Fruit fly (Drosophila melanogaster): ENCODE data around the gene Adgf-B.

Adgf-B gene

dm6 chr3L:17750488-17750887, at the start of gene Adgf-B:
Adgf-B (minus strand) TSS chr3L:17750588.
- no peak for TF ChIP-seq lz (GFP tag; optimal IDR thresholded peaks at IDR 0.05)
- no peak for TF ChIP-seq svp (GFP tag)
- no peak for TF ChIP-seq CG7368 (GFP tag; optimal IDR thresholded peaks at IDR 0.05)
- TF ChIP-seq ss (GFP tag; optimal IDR thresholded peaks at IDR 0.05), result no peak
- TF ChIP-seq Smox (GFP tag; optimal IDR thresholded peaks at IDR 0.05), result no peak
- no peak for TF ChIP-seq OdsH (GFP tag; optimal IDR thresholded peaks at IDR 0.05)
- TF ChIP-seq Lpt (GFP tag; optimal IDR thresholded peaks at IDR 0.05), result no peak
- no peak for TF ChIP-seq Sox15 (GFP tag; optimal IDR thresholded peaks at IDR 0.05)
- no peak for TF ChIP-seq CG3032 (tag; optimal IDR thresholded peaks at IDR 0.05)
- TF ChIP-seq Ets96B (tag; optimal IDR thresholded peaks at IDR 0.05), result no peak
- TF ChIP-seq vri (GFP tag; optimal IDR thresholded peaks at IDR 0.05), result no peak
- TF ChIP-seq CG6808 (GFP tag; optimal IDR thresholded peaks at IDR 0.05), result no peak
- no peak for TF ChIP-seq spab (GFP tag; optimal IDR thresholded peaks at IDR 0.05)
- no peak for TF ChIP-seq pdm3 (GFP tag; optimal IDR thresholded peaks at IDR 0.05)
- TF ChIP-seq topi (GFP tag; optimal IDR thresholded peaks at IDR 0.05), result no peak
- TF ChIP-seq CG6854 (GFP tag; optimal IDR thresholded peaks at IDR 0.05), result no peak
- no peak for TF ChIP-seq dac (GFP tag; optimal IDR thresholded peaks at IDR 0.05)

dm6 chr3L:17797494-17797893, 47.1 kb upstream of the Adgf-B start, which contains the start of gene CG42816:
CG42816 (minus strand) TSS chr3L:17797594.
- TF ChIP-seq CG3919 (GFP tag; optimal IDR thresholded peaks at IDR 0.05) (no peak), CG8632 (GFP tag; optimal IDR thresholded peaks at IDR 0.05) (no peak), CG1621 (tag; optimal IDR thresholded peaks at IDR 0.05) (no peak), fd85E (GFP tag; optimal IDR thresholded peaks at IDR 0.05) (no peak), topi (GFP tag; optimal IDR thresholded peaks at IDR 0.05) (no peak), Eip93F (GFP tag; optimal IDR thresholded peaks at IDR 0.05) (no peak)

- TF ChIP-seq Eip93F (GFP tag; optimal IDR thresholded peaks at IDR 0.05), result no peak
- TF ChIP-seq salr (GFP tag; optimal IDR thresholded peaks at IDR 0.05), result no peak
- TF ChIP-seq CG3032 (tag; optimal IDR thresholded peaks at IDR 0.05), result no peak
- TF ChIP-seq fkh (GFP tag; optimal IDR thresholded peaks at IDR 0.05), result peak; percentile 72
Measured at dm6 chr3L:17791495-17791894, 41.1 kb upstream of the Adgf-B start.

dm6 chr3L:17791467-17791494, 40.9 kb upstream of the Adgf-B start, which contains the start of gene CG42815:
CG42815 (minus strand) TSS chr3L:17791486.
- no peak for TF ChIP-seq cyc (GFP tag; optimal IDR thresholded peaks at IDR 0.05)
- TF ChIP-seq CG3919 (GFP tag; optimal IDR thresholded peaks at IDR 0.05), result no peak
- no peak for TF ChIP-seq CG6792 (GFP tag; optimal IDR thresholded peaks at IDR 0.05)
- TF ChIP-seq acj6 (GFP tag; optimal IDR thresholded peaks at IDR 0.05), result no peak
- no peak for TF ChIP-seq esn (GFP tag; optimal IDR thresholded peaks at IDR 0.05)
- TF ChIP-seq CG11902 (GFP tag; optimal IDR thresholded peaks at IDR 0.05), result no peak
- no peak for TF ChIP-seq Hr38 (GFP tag; optimal IDR thresholded peaks at IDR 0.05)

DNA sequence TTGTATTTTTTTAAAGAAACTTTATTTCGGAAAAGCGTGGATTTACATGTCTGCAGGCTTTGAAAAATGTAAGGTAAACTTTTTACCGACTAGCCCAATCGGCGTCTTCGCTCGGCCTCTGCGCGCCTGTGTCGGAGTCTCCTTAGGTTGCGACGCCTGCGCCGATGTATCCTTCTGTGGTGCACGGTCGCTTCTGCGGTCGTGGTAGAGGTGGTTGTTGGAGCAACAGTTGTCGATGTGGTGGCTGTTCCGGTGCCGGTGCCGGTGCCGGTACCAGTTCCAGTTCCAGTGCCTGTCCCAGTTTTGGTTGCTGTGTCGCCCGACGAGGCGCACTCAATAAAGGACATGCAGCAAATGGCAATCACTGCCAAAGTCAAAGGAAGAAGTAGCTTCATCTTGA, 40.7 kb upstream of the Adgf-B start:
- TF ChIP-seq Eip93F (GFP tag; optimal IDR thresholded peaks at IDR 0.05), result no peak
- TF ChIP-seq CG11762 (GFP tag; optimal IDR thresholded peaks at IDR 0.05; ENCODE audit: insufficient read depth), result no peak
- no peak for TF ChIP-seq CG6163 (GFP tag; IDR thresholded peaks at IDR 0.05)
- TF ChIP-seq Eip75B (GFP tag; optimal IDR thresholded peaks at IDR 0.05), result no peak
- TF ChIP-seq CG6808 (GFP tag; optimal IDR thresholded peaks at IDR 0.05), result no peak
- TF ChIP-seq CG16779 (tag; optimal IDR thresholded peaks at IDR 0.05), result no peak
- no peak for TF ChIP-seq CG6792 (GFP tag; optimal IDR thresholded peaks at IDR 0.05)
- no peak for TF ChIP-seq CG34406 (GFP tag; optimal IDR thresholded peaks at IDR 0.05)
- no peak for TF ChIP-seq spab (GFP tag; optimal IDR thresholded peaks at IDR 0.05)
- no peak for TF ChIP-seq acj6 (GFP tag; optimal IDR thresholded peaks at IDR 0.05)
- TF ChIP-seq net (GFP tag; optimal IDR thresholded peaks at IDR 0.05), result no peak
- no peak for TF ChIP-seq CG11902 (GFP tag; optimal IDR thresholded peaks at IDR 0.05)
- TF ChIP-seq Ets96B (tag; optimal IDR thresholded peaks at IDR 0.05), result no peak

All from whole organism, prepupa.